Fruit fly (Drosophila melanogaster) whole organism, embryonic: ENCODE measurements around the gene Rab3-GAP.

Experiments
- Antp ChIP-seq: fragments of 200-800 bp; sonication (Bioruptor generic); optimal IDR thresholded peaks from 3 replicates; lab custom pipeline; 2016; ENCODE audit warnings: missing biosample characterization, missing genetic modification characterization
- Atf6 ChIP-seq: fragments of 200-800 bp; sonication (Bioruptor generic); IDR thresholded peaks from 2 replicates; pipeline ENCODE4 v1.3.6; 2022; ENCODE audit warnings: missing biosample characterization, missing genetic modification characterization
- Bteb2 ChIP-seq: fragments of 200-800 bp; sonication (Bioruptor generic); optimal IDR thresholded peaks from 2 replicates; lab custom pipeline; 2016; ENCODE audit warnings: missing biosample characterization, missing genetic modification characterization
- CG10147 ChIP-seq: fragments of 200-800 bp; sonication (Bioruptor generic); optimal IDR thresholded peaks from 2 replicates; lab custom pipeline; 2019; ENCODE audit warnings: missing biosample characterization, mild to moderate bottlenecking, missing genetic modification characterization, moderate library complexity
- CG11085 ChIP-seq: fragments of 200-800 bp; sonication (Bioruptor generic); IDR thresholded peaks from 2 replicates; pipeline ENCODE4 v1.3.6; 2022; ENCODE audit warnings: missing biosample characterization, missing genetic modification characterization
- CG11456 ChIP-seq: fragments of 200-800 bp; sonication (Bioruptor generic); IDR thresholded peaks from 3 replicates; pipeline ENCODE4 v1.3.6; 2022; ENCODE audit warnings: missing biosample characterization, missing genetic modification characterization
- CG11696 ChIP-seq: fragments of 200-800 bp; sonication (Bioruptor generic); IDR thresholded peaks from 2 replicates; pipeline ENCODE4 v1.3.6; 2022; ENCODE audit warnings: missing biosample characterization, missing genetic modification characterization
- CG13775 ChIP-seq: fragments of 200-800 bp; sonication (Bioruptor generic); optimal IDR thresholded peaks from 3 replicates; lab custom pipeline; 2017; ENCODE audit warnings: missing biosample characterization, mild to moderate bottlenecking, missing genetic modification characterization
- CG14965 ChIP-seq: fragments of 200-800 bp; sonication (Bioruptor generic); optimal IDR thresholded peaks from 2 replicates; lab custom pipeline; 2016; ENCODE audit warnings: missing biosample characterization, missing genetic modification characterization, borderline replicate concordance
- CG17186 ChIP-seq: fragments of 200-800 bp; sonication (Bioruptor generic); optimal IDR thresholded peaks from 3 replicates; lab custom pipeline; 2017; ENCODE audit warnings: missing biosample characterization, missing genetic modification reagents, missing genetic modification characterization
- CG18011 ChIP-seq: fragments of 200-800 bp; sonication (Bioruptor generic); optimal IDR thresholded peaks from 2 replicates; lab custom pipeline; 2017; ENCODE audit warnings: missing biosample characterization, missing genetic modification characterization, mild to moderate bottlenecking, moderate library complexity, missing genotype
- CG2116 ChIP-seq: fragments of 200-800 bp; sonication (Bioruptor generic); optimal IDR thresholded peaks from 3 replicates; lab custom pipeline; 2018; ENCODE audit warnings: missing biosample characterization, mild to moderate bottlenecking, missing genetic modification characterization
- CG33213 ChIP-seq: fragments of 200-800 bp; sonication (Bioruptor generic); optimal IDR thresholded peaks from 3 replicates; lab custom pipeline; 2016; ENCODE audit warnings: missing biosample characterization, missing genetic modification characterization
- CG3726 ChIP-seq: fragments of 200-800 bp; sonication (Bioruptor generic); IDR thresholded peaks from 3 replicates; pipeline ENCODE4, ENCODE4 v1.3.6; 2022; ENCODE audit warnings: missing biosample characterization, missing genetic modification characterization
- CG4617 ChIP-seq: fragments of 200-800 bp; sonication (Bioruptor generic); optimal IDR thresholded peaks from 3 replicates; lab custom pipeline; 2016; ENCODE audit warnings: missing biosample characterization, missing genetic modification characterization, borderline replicate concordance
- CG6272 ChIP-seq: fragments of 200-800 bp; sonication (Bioruptor generic); IDR thresholded peaks from 2 replicates; pipeline ENCODE4 v1.3.6; 2022; ENCODE audit warnings: missing biosample characterization, missing genetic modification characterization
- Camta ChIP-seq: fragments of 200-800 bp; sonication (Bioruptor generic); optimal IDR thresholded peaks from 2 replicates; lab custom pipeline; 2016; ENCODE audit warnings: missing biosample characterization, missing genetic modification characterization
- CrebB ChIP-seq: fragments of 200-800 bp; sonication (Bioruptor generic); optimal IDR thresholded peaks from 3 replicates; lab custom pipeline; 2018; ENCODE audit warnings: missing biosample characterization, mild to moderate bottlenecking, missing genetic modification characterization
- D19B ChIP-seq: fragments of 200-800 bp; sonication (Bioruptor generic); optimal IDR thresholded peaks from 2 replicates; lab custom pipeline; 2017; ENCODE audit warnings: missing biosample characterization, mild to moderate bottlenecking, missing genetic modification characterization
- Dll ChIP-seq: fragments of 200-800 bp; sonication (Bioruptor generic); IDR thresholded peaks from 4 replicates; pipeline ENCODE4 v1.3.6; 2022; ENCODE audit warnings: missing biosample characterization, missing genetic modification characterization; ENCODE audit not compliant: partially characterized antibody
- E2f2 ChIP-seq: fragments of 200-800 bp; sonication (Bioruptor generic); IDR thresholded peaks from 2 replicates; pipeline ENCODE4 v1.3.6; 2022; ENCODE audit warnings: missing biosample characterization, missing genetic modification characterization
- Elba2 ChIP-seq: fragments of 200-800 bp; sonication (Bioruptor generic); optimal IDR thresholded peaks from 3 replicates; lab custom pipeline; 2016; ENCODE audit warnings: missing biosample characterization, missing genetic modification characterization
- Kr ChIP-seq: fragments of 200-800 bp; sonication (Bioruptor generic); optimal IDR thresholded peaks from 2 replicates; lab custom pipeline; 2017; ENCODE audit warnings: missing biosample characterization, mild to moderate bottlenecking, missing genetic modification characterization
- MBD-R2 ChIP-seq: fragments of 200-800 bp; sonication (Bioruptor generic); IDR thresholded peaks from 2 replicates; pipeline ENCODE4 v1.3.6; 2022; ENCODE audit warnings: missing biosample characterization, missing genetic modification characterization
- Med ChIP-seq: fragments of 200-800 bp; sonication (Bioruptor generic); peaks from one replicate; lab custom pipeline; 2016; ENCODE audit warnings: missing biosample characterization, missing genetic modification characterization, mild to moderate bottlenecking, inconsistent platforms, moderate library complexity
- Stat92E ChIP-seq, 3 experiments: fragments of >200 bp in 2 of 3; fragments of 200-800 bp in 1 of 3; sonication (Bioruptor generic) in 1 of 3; optimal IDR thresholded peaks; 2 replicates each; lab custom pipeline; 2017 to 2019; ENCODE audit warnings: missing biosample characterization in 3 of 3, missing genetic modification characterization in 3 of 3, mild to moderate bottlenecking in 1 of 3, moderate library complexity in 1 of 3
- ara ChIP-seq: fragments of 200-800 bp; sonication (Bioruptor generic); IDR thresholded peaks from 2 replicates; pipeline ENCODE4 v1.3.6; 2022; ENCODE audit warnings: missing biosample characterization, missing genetic modification characterization
- ato ChIP-seq: fragments of 200-800 bp; sonication (Bioruptor generic); IDR thresholded peaks from 2 replicates; pipeline ENCODE4 v1.3.6; 2022; ENCODE audit warnings: missing biosample characterization, missing genetic modification characterization; ENCODE audit not compliant: partially characterized antibody
- crc ChIP-seq: fragments of 200-800 bp; sonication (Bioruptor generic); optimal IDR thresholded peaks from 2 replicates; lab custom pipeline; 2016; ENCODE audit warnings: missing biosample characterization, missing genetic modification characterization
- da ChIP-seq: fragments of 200-800 bp; sonication (Bioruptor generic); optimal IDR thresholded peaks from 2 replicates; lab custom pipeline; 2016; ENCODE audit warnings: missing biosample characterization, missing genetic modification characterization
- fru ChIP-seq: fragments of >200 bp; optimal IDR thresholded peaks from 2 replicates; lab custom pipeline; 2017
- gce ChIP-seq: fragments of 200-800 bp; sonication (Bioruptor generic); IDR thresholded peaks from 3 replicates; pipeline ENCODE4 v1.3.6; 2022; ENCODE audit warnings: missing biosample characterization, missing genetic modification characterization
- hb ChIP-seq: fragments of 200-800 bp; sonication (Bioruptor generic); IDR thresholded peaks from 3 replicates; pipeline ENCODE4 v1.3.6; 2022; ENCODE audit warnings: missing biosample characterization, missing genetic modification characterization; ENCODE audit not compliant: partially characterized antibody
- kay ChIP-seq: fragments of 200-800 bp; sonication (Bioruptor generic); optimal IDR thresholded peaks from 2 replicates; lab custom pipeline; 2016; ENCODE audit warnings: missing biosample characterization, missing genetic modification characterization
- maf-S ChIP-seq: fragments of 200-800 bp; sonication (Bioruptor generic); optimal IDR thresholded peaks from 2 replicates; lab custom pipeline; 2016; ENCODE audit warnings: missing biosample characterization, missing genetic modification characterization
- mam ChIP-seq: fragments of 200-800 bp; sonication (Bioruptor generic); optimal IDR thresholded peaks from 3 replicates; lab custom pipeline; 2016; ENCODE audit warnings: missing biosample characterization, missing genetic modification characterization
- nom ChIP-seq: fragments of 200-800 bp; sonication (Bioruptor generic); optimal IDR thresholded peaks from 2 replicates; lab custom pipeline; 2017; ENCODE audit warnings: missing biosample characterization, missing genetic modification characterization, mild to moderate bottlenecking, moderate library complexity, missing genetic modification reagents
- odd ChIP-seq: fragments of 200-800 bp; sonication (Bioruptor generic); optimal IDR thresholded peaks from 2 replicates; lab custom pipeline; 2017; ENCODE audit warnings: missing biosample characterization, mild to moderate bottlenecking, missing genetic modification characterization
- pita ChIP-seq: fragments of 200-800 bp; sonication (Bioruptor generic); optimal IDR thresholded peaks from 2 replicates; lab custom pipeline; 2017; ENCODE audit warnings: missing biosample characterization, mild to moderate bottlenecking, missing genetic modification characterization
- salm ChIP-seq: fragments of 200-800 bp; sonication (Bioruptor generic); optimal IDR thresholded peaks from 2 replicates; lab custom pipeline; 2018; ENCODE audit warnings: missing biosample characterization, mild to moderate bottlenecking, missing genetic modification characterization
- sima ChIP-seq: fragments of 200-800 bp; sonication (Bioruptor generic); optimal IDR thresholded peaks from 2 replicates; lab custom pipeline; 2016; ENCODE audit warnings: missing biosample characterization, missing genetic modification characterization
- sisA ChIP-seq: fragments of 200-800 bp; sonication (Bioruptor generic); IDR thresholded peaks from 2 replicates; pipeline ENCODE4 v1.3.6; 2022; ENCODE audit warnings: missing biosample characterization, missing genetic modification characterization
- tna ChIP-seq: fragments of 200-800 bp; sonication (Bioruptor generic); IDR thresholded peaks from 2 replicates; pipeline ENCODE4 v1.3.6; 2022; ENCODE audit warnings: missing biosample characterization, missing genetic modification characterization; ENCODE audit not compliant: partially characterized antibody
- trh ChIP-seq: fragments of 200-800 bp; sonication (Bioruptor generic); optimal IDR thresholded peaks from 2 replicates; lab custom pipeline; 2016; ENCODE audit warnings: missing biosample characterization, missing genetic modification characterization
- usp ChIP-seq: fragments of >200 bp; optimal IDR thresholded peaks from 2 replicates; lab custom pipeline; 2017; ENCODE audit warnings: missing biosample characterization, missing genetic modification characterization
- wdn ChIP-seq: fragments of 200-800 bp; sonication (Bioruptor generic); IDR thresholded peaks from 2 replicates; pipeline ENCODE4 v1.3.6; 2022; ENCODE audit warnings: missing biosample characterization, missing genetic modification characterization
- zf30C ChIP-seq: fragments of 200-800 bp; sonication (Bioruptor generic); optimal IDR thresholded peaks from 3 replicates; lab custom pipeline; 2018; ENCODE audit warnings: missing biosample characterization, mild to moderate bottlenecking, missing genetic modification characterization
- zfh2 ChIP-seq: fragments of 200-800 bp; sonication (Bioruptor generic); optimal IDR thresholded peaks from 2 replicates; lab custom pipeline; 2016; ENCODE audit warnings: missing biosample characterization, missing genetic modification characterization

The Rab3-GAP gene

DNA sequence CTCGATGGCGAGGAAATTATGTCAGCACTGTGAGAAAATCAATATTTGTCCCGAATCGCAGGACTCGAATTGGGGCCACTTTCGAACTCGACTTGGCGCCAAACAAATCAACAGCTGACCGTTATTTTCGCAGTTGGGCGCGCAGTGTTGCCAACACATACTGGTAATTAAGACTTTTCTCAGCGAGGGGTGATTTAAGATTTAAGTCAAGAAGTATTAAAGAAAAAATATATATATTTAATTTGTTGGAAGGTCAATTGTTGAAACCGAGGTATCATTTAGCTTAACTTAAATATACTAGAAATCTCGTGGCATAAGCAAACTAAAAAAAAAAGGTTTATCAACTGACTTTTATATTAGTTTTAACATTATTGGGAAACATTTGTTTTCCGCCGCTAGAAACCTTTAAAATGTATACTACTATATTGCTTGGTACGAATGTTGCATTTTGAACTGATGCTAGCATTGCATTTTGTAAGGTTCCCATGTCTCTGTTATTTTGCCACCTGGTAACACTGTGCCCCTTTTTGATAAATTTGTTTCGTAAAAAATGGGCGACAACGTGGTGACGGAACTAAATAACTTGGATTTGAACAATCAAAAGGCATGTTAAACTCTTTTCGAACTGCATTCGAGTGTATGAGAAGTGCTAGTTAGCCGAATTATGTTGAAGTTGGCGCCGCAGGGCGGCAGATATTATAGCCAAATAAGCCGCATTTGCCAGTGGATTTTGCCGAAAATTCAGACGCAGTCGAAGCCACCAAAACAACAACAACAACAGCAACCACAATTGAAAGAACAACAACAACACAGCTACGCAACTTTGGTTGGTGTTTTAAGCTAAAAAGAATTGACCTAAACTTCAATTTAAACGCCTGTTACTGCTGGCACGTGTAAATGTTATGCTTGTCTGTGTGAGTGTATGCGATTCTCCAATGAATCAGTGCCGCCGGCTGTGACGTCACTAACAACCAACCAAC lies 40.5 kb upstream of the Rab3-GAP start, which contains the start of the genes Patsas and ThrRS (continued):
- TF ChIP-seq hb (GFP tag; lab: Robert Waterston, UW) (no peak), Bteb2 (GFP tag; lab: Kevin White, UChicago) (peak; percentile 69), maf-S (GFP tag; lab: Kevin White, UChicago) (peak; percentile 79), CG33213 (GFP tag; lab: Kevin White, UChicago) (peak; percentile 49), trh (GFP tag; lab: Kevin White, UChicago) (peak; percentile 46), gce (GFP tag; lab: Robert Waterston, UW) (peak; percentile 54; the same call in 2 of the 3 replicates), zf30C (GFP tag; lab: Kevin White, UChicago) (no peak), pita (GFP tag; lab: Kevin White, UChicago) (no peak), crc (GFP tag; lab: Kevin White, UChicago) (peak; percentile 43), D19B (GFP tag; lab: Kevin White, UChicago) (peak; percentile 72), CG11085 (GFP tag; lab: Robert Waterston, UW) (peak; percentile 75), CG6272 (GFP tag; lab: Robert Waterston, UW) (peak; percentile 85), CG13775 (GFP tag; lab: Kevin White, UChicago) (peak; percentile 86), salm (tag; lab: Kevin White, UChicago) (peak; percentile 66), CG11696 (GFP tag; lab: Robert Waterston, UW) (peak; percentile 58), da (no peak), Kr (GFP tag; lab: Kevin White, UChicago) (no peak), Atf6 (GFP tag; lab: Robert Waterston, UW) (peak; percentile 68; the same call in 1 of the 2 replicates), Stat92E (GFP tag; optimal IDR thresholded peaks at IDR 0.05; lab: Kevin White, UChicago) (no peak), Antp (GFP tag; lab: Kevin White, UChicago) (peak; percentile 67), MBD-R2 (GFP tag; lab: Robert Waterston, UW) (peak; percentile 34; the same call in 1 of the 2 replicates), Dll (0 out of 4 replicates have a peak, but pooled peaks have one; percentile 26), CG2116 (GFP tag; lab: Kevin White, UChicago) (peak; percentile 90), sisA (peak; percentile 86), nom (GFP tag; lab: Kevin White, UChicago) (peak; percentile 14), Med (GFP tag; lab: Kevin White, UChicago) (peak; percentile 94), CG11456 (peak; percentile 76), CG3726 (GFP tag; lab: Robert Waterston, UW) (peak; percentile 72; the same call in 2 of the 3 replicates), CG10147 (GFP tag; lab: Kevin White, UChicago) (peak; percentile 90), Elba2 (GFP tag; lab: Kevin White, UChicago) (peak; percentile 63), sima (GFP tag; lab: Kevin White, UChicago) (peak; percentile 36), wdn (peak; percentile 71; the same call in 1 of the 2 replicates), odd (GFP tag; lab: Kevin White, UChicago) (no peak), tna (no peak), usp (no peak), CG14965 (GFP tag; lab: Kevin White, UChicago) (no peak), CG18011 (GFP tag; lab: Kevin White, UChicago) (peak; percentile 52), mam (peak; percentile 83), zfh2 (peak; percentile 62), ara (peak; percentile 78; the same call in 1 of the 2 replicates), fru (lab: Kevin White, UChicago) (no peak), Camta (GFP tag; lab: Kevin White, UChicago) (peak; percentile 61), CrebB (tag; lab: Kevin White, UChicago) (peak; percentile 43), CG4617 (GFP tag; lab: Kevin White, UChicago) (peak; percentile 73), E2f2 (peak; percentile 79), CG17186 (no peak), ato (no peak), kay (GFP tag; lab: Kevin White, UChicago) (peak; percentile 69)
